Worm (Caenorhabditis elegans): ENCODE results near the gene D2023.4.

- TF ChIP-seq pqm-1 (tag; optimal IDR thresholded peaks at IDR 0.05): no peak
- no peak for TF ChIP-seq elt-1 (tag; optimal IDR thresholded peaks at IDR 0.05)
- TF ChIP-seq aly-2 (tag; optimal IDR thresholded peaks at IDR 0.05): no peak
- no peak for TF ChIP-seq ztf-4 (tag; optimal IDR thresholded peaks at IDR 0.05)
- no peak for TF ChIP-seq nhr-237 (tag; optimal IDR thresholded peaks at IDR 0.05)
- TF ChIP-seq unc-39 (tag; optimal IDR thresholded peaks at IDR 0.05): no peak
- peak; percentile 43 for TF ChIP-seq fos-1 (tag; optimal IDR thresholded peaks at IDR 0.05)
- TF ChIP-seq zag-1 (tag; optimal IDR thresholded peaks at IDR 0.05): no peak
Observed at ce11 chrV:11844828-11845227, 19.3 kb upstream of the D2023.4 start.

All from whole organism, L3 larva.